Worm (Caenorhabditis elegans) whole organism, L4 larva: ENCODE results near the gene irld-32.
"Not testable (repeated sequence)": the region's sequence is repeated elsewhere in the genome, so short reads cannot be mapped to it uniquely, and the experiment has no call there.

ENCODE experiments used
- aha-1 ChIP-seq: fragments of 150-350 bp; peaks from one replicate; lab custom pipeline; 2014; ENCODE audit warnings: missing biosample characterization, missing genetic modification characterization
- hlh-30 ChIP-seq: sonication (generic microtip); optimal IDR thresholded peaks from 2 replicates; lab custom pipeline; 2017; ENCODE audit warnings: antibody characterized with exemption, mild to moderate bottlenecking, missing genetic modification characterization, missing compliant biosample characterization; ENCODE audit not compliant: insufficient read depth
- nhr-11 ChIP-seq: fragments of 150-350 bp; optimal IDR thresholded peaks from 2 replicates; lab custom pipeline; 2014; ENCODE audit warnings: missing biosample characterization, missing genetic modification characterization
- nhr-111 ChIP-seq: fragments of 200-800 bp; sonication (Bioruptor generic); optimal IDR thresholded peaks from 2 replicates; lab custom pipeline; 2018; ENCODE audit warnings: mild to moderate bottlenecking, missing genetic modification characterization, missing compliant biosample characterization
- nhr-41 ChIP-seq: fragments of 200-800 bp; sonication (Bioruptor generic); IDR thresholded peaks from 2 replicates; pipeline ENCODE4 v1.3.6; 2022; ENCODE audit warnings: missing genetic modification reagents, missing genetic modification characterization, missing compliant biosample characterization
- unc-130 ChIP-seq: sonication (generic microtip); optimal IDR thresholded peaks from 2 replicates; lab custom pipeline; 2016; ENCODE audit warnings: missing genetic modification reagents, missing genetic modification characterization, missing compliant biosample characterization

- not testable (repeated sequence) for TF ChIP-seq nhr-41 (GFP tag; lab: Robert Waterston, UW); hlh-30; nhr-111 (GFP tag; lab: Kevin White, UChicago); nhr-11 (tag; lab: Kevin White, UChicago); aha-1; unc-130 (GFP tag; lab: Kevin White, UChicago)
These were observed 9.2 kb upstream of the irld-32 start, which contains the start of gene pud-1.2 for ce11 chrV:2322466-2322865.
